Worm (Caenorhabditis elegans): Measurements from ENCODE around the gene Y49A3A.4.

DNA sequence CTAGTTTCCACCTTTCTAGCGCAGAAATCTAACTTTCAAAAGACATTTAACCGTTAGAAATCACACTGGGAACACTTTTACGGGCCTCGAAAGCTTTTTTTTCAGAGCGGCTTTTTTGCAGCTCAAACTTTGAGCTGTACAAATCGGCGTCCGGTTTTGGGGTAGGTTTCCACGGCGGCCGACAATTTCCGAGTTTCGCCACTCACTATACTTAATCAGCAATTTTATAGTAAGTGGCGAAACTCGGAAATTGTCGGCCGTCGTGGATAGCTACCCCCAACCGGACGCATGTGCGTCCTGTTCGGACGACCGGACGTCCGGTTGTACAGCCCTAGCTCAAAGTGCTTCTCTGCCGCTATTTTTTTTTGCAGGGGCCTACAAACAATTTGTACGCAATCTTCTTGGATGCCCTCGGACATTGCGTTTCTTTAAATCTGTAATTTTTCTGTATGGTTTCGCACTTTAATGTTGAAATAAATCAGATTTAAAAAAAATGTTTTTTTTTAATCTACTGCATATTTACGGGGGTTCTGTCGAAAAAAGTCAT is 37.5 kb upstream of the Y49A3A.4 start:
- no peak for TF ChIP-seq nhr-28 (tag; optimal IDR thresholded peaks at IDR 0.05)
- no peak for TF ChIP-seq mdl-1 (tag; optimal IDR thresholded peaks at IDR 0.05)
- TF ChIP-seq ceh-32 (tag; optimal IDR thresholded peaks at IDR 0.05; ENCODE audit: poor library complexity) = no peak
- no peak for TF ChIP-seq zag-1 (tag; optimal IDR thresholded peaks at IDR 0.05)
- no peak for TF ChIP-seq daf-8 (GFP tag; IDR thresholded peaks at IDR 0.05)
- TF ChIP-seq snpc-1.2 (GFP tag; IDR thresholded peaks at IDR 0.05) = no peak
- TF ChIP-seq lin-39 (tag; optimal IDR thresholded peaks at IDR 0.05) = no peak
- TF ChIP-seq dve-1 (tag; optimal IDR thresholded peaks at IDR 0.05; ENCODE audit: insufficient read depth) = no peak
- no peak for TF ChIP-seq T20F7.1 (GFP tag; optimal IDR thresholded peaks at IDR 0.05)
- TF ChIP-seq lsy-2 (tag; optimal IDR thresholded peaks at IDR 0.05) = no peak
- TF ChIP-seq fkh-10 (GFP tag; optimal IDR thresholded peaks at IDR 0.05) = no peak
